Worm (Caenorhabditis elegans) whole organism, L4 larva: ENCODE data around the gene fbxb-18.

Experiments used
- Y48G9A.11 ChIP-seq: fragments of 200-800 bp; sonication (Bioruptor generic); IDR thresholded peaks from 2 replicates; pipeline ENCODE4 v1.3.6; 2022; ENCODE audit warnings: missing genetic modification reagents, missing genetic modification characterization, missing compliant biosample characterization
- Y75B8A.6 ChIP-seq: fragments of 200-800 bp; sonication (Bioruptor generic); IDR thresholded peaks from 2 replicates; pipeline ENCODE4 v1.3.6; 2022; ENCODE audit warnings: missing genetic modification reagents, missing genetic modification characterization, missing compliant biosample characterization
- aha-1 ChIP-seq: fragments of 150-350 bp; peaks from one replicate; lab custom pipeline; 2014; ENCODE audit warnings: missing biosample characterization, missing genetic modification characterization
- arid-1 ChIP-seq: fragments of 200-800 bp; sonication (Bioruptor generic); conservative IDR thresholded peaks from 2 replicates; pipeline ENCODE4 v1.3.6; 2022; ENCODE audit warnings: missing genetic modification reagents, missing genetic modification characterization, missing compliant biosample characterization
- ceh-20 ChIP-seq: fragments of 200-800 bp; sonication (Bioruptor generic); IDR thresholded peaks from 2 replicates; pipeline ENCODE4 v1.3.6; 2022; ENCODE audit warnings: missing genetic modification reagents, missing genetic modification characterization, missing compliant biosample characterization
- ceh-32 ChIP-seq: sonication (generic microtip); optimal IDR thresholded peaks from 2 replicates; lab custom pipeline; 2016; ENCODE audit warnings: mild to moderate bottlenecking, missing genetic modification characterization, missing compliant biosample characterization; ENCODE audit not compliant: poor library complexity
- ces-1 ChIP-seq: fragments of 150-350 bp; sonication (generic microtip); optimal IDR thresholded peaks from 4 replicates; lab custom pipeline; 2014; ENCODE audit warnings: missing biosample characterization, missing genetic modification reagents, missing genetic modification characterization
- daf-8 ChIP-seq: fragments of 200-800 bp; sonication (Bioruptor generic); IDR thresholded peaks from 2 replicates; pipeline ENCODE4 v1.3.6; 2022; ENCODE audit warnings: missing genetic modification characterization, missing compliant biosample characterization
- dpl-1 ChIP-seq: fragments of 150-350 bp; optimal IDR thresholded peaks from 2 replicates; lab custom pipeline; 2014; ENCODE audit warnings: missing biosample characterization, missing genetic modification reagents, missing genetic modification characterization
- egl-43 ChIP-seq: fragments of 200-800 bp; sonication (Bioruptor generic); IDR thresholded peaks from 2 replicates; pipeline ENCODE4 v1.3.6; 2022; ENCODE audit warnings: missing genetic modification reagents, missing genetic modification characterization, missing compliant biosample characterization
- hlh-11 ChIP-seq: fragments of 200-800 bp; sonication (Bioruptor generic); optimal IDR thresholded peaks from 2 replicates; lab custom pipeline; 2018; ENCODE audit warnings: mild to moderate bottlenecking, missing genetic modification characterization, missing compliant biosample characterization
- lim-7 ChIP-seq: fragments of 200-800 bp; sonication (Bioruptor generic); IDR thresholded peaks from 2 replicates; pipeline ENCODE4 v1.3.6; 2022; ENCODE audit warnings: missing genetic modification characterization, missing compliant biosample characterization
- lin-38 ChIP-seq: fragments of 200-800 bp; sonication (Bioruptor generic); IDR thresholded peaks from 2 replicates; pipeline ENCODE4 v1.3.6; 2022; ENCODE audit warnings: missing genetic modification reagents, missing genetic modification characterization, missing compliant biosample characterization
- lin-39 ChIP-seq: fragments of 150-350 bp; optimal IDR thresholded peaks from 2 replicates; lab custom pipeline; 2014; ENCODE audit warnings: missing biosample characterization, missing genetic modification reagents, missing genetic modification characterization
- lir-3 ChIP-seq: sonication (generic microtip); optimal IDR thresholded peaks from 2 replicates; lab custom pipeline; 2016; ENCODE audit warnings: mild to moderate bottlenecking, missing genetic modification characterization, missing compliant biosample characterization
- madf-9 ChIP-seq: fragments of 200-800 bp; sonication (Bioruptor generic); conservative IDR thresholded peaks from 2 replicates; pipeline ENCODE4 v1.3.6; 2022; ENCODE audit warnings: missing genetic modification reagents, missing genetic modification characterization, missing compliant biosample characterization
- mdl-1 ChIP-seq, 2 experiments: fragments of 150-350 bp in 1 of 2; sonication (generic microtip) in 1 of 2; optimal IDR thresholded peaks; 2 replicates each; lab custom pipeline; 2014 to 2017; ENCODE audit warnings: missing biosample characterization in 2 of 2, missing genetic modification characterization in 2 of 2
- mdt-29 ChIP-seq: fragments of 200-800 bp; sonication (Bioruptor generic); IDR thresholded peaks from 2 replicates; pipeline ENCODE4 v1.3.6; 2022; ENCODE audit warnings: missing genetic modification reagents, missing genetic modification characterization, missing compliant biosample characterization
- mes-2 ChIP-seq: sonication (generic microtip); optimal IDR thresholded peaks from 2 replicates; lab custom pipeline; 2016; ENCODE audit warnings: missing genotype, mild to moderate bottlenecking, missing genetic modification characterization, missing compliant biosample characterization; ENCODE audit not compliant: poor library complexity, severe bottlenecking
- mxl-3 ChIP-seq: fragments of 200-800 bp; sonication (Bioruptor generic); optimal IDR thresholded peaks from 2 replicates; lab custom pipeline; 2018; ENCODE audit warnings: mild to moderate bottlenecking, missing genetic modification characterization, missing compliant biosample characterization
- nhr-102 ChIP-seq: sonication (generic microtip); optimal IDR thresholded peaks from 2 replicates; lab custom pipeline; 2016; ENCODE audit warnings: mild to moderate bottlenecking, missing genetic modification characterization, moderate library complexity, missing compliant biosample characterization
- nhr-28 ChIP-seq: fragments of 150-350 bp; optimal IDR thresholded peaks from 2 replicates; lab custom pipeline; 2014; ENCODE audit warnings: missing biosample characterization, missing genetic modification characterization
- nhr-6 ChIP-seq: fragments of 150-350 bp; optimal IDR thresholded peaks from 2 replicates; lab custom pipeline; 2014; ENCODE audit warnings: missing biosample characterization, missing genetic modification characterization
- pqm-1 ChIP-seq: sonication (generic microtip); optimal IDR thresholded peaks from 2 replicates; lab custom pipeline; 2017; ENCODE audit warnings: missing biosample characterization, missing genetic modification characterization
- rbr-2 ChIP-seq: sonication (generic microtip); optimal IDR thresholded peaks from 2 replicates; lab custom pipeline; 2016; ENCODE audit warnings: missing genotype, missing genetic modification characterization, missing compliant biosample characterization
- saeg-2 ChIP-seq: fragments of 200-800 bp; sonication (Bioruptor generic); IDR thresholded peaks from 2 replicates; pipeline ENCODE4 v1.3.6; 2022; ENCODE audit warnings: missing genetic modification reagents, missing genetic modification characterization, missing compliant biosample characterization
- set-16 ChIP-seq: fragments of 200-800 bp; sonication (Bioruptor generic); IDR thresholded peaks from 2 replicates; pipeline ENCODE4 v1.3.6; 2022; ENCODE audit warnings: missing genetic modification reagents, missing genetic modification characterization, missing compliant biosample characterization
- tra-1 ChIP-seq: fragments of 200-800 bp; sonication (Bioruptor generic); IDR thresholded peaks from 2 replicates; pipeline ENCODE4 v1.3.6; 2022; ENCODE audit warnings: missing genetic modification reagents, missing genetic modification characterization, missing compliant biosample characterization
- unc-130 ChIP-seq: sonication (generic microtip); optimal IDR thresholded peaks from 2 replicates; lab custom pipeline; 2016; ENCODE audit warnings: missing genetic modification reagents, missing genetic modification characterization, missing compliant biosample characterization
- unc-39 ChIP-seq: sonication (generic microtip); optimal IDR thresholded peaks from 2 replicates; lab custom pipeline; 2017; ENCODE audit warnings: missing biosample characterization, missing genetic modification characterization
- unc-62 ChIP-seq, 3 experiments: fragments of 150-350 bp in 1 of 3; sonication (generic microtip); optimal IDR thresholded peaks in 2 of 3; peaks in 1 of 3; 1 replicate in 1 of 3; 2 replicates in 2 of 3; lab custom pipeline; 2014 to 2017; ENCODE audit warnings: missing biosample characterization in 3 of 3, missing genetic modification characterization in 3 of 3, missing genetic modification reagents in 3 of 3, missing genotype in 1 of 3
- vab-7 ChIP-seq: fragments of 200-800 bp; sonication (Bioruptor generic); IDR thresholded peaks from 2 replicates; pipeline ENCODE4 v1.3.6; 2022; ENCODE audit warnings: missing genetic modification reagents, missing genetic modification characterization, missing compliant biosample characterization
- zfp-2 ChIP-seq: sonication (generic microtip); optimal IDR thresholded peaks from 2 replicates; lab custom pipeline; 2016; ENCODE audit warnings: mild to moderate bottlenecking, missing genetic modification characterization, missing compliant biosample characterization
- zip-11 ChIP-seq: fragments of 200-800 bp; sonication (Bioruptor generic); IDR thresholded peaks from 2 replicates; pipeline ENCODE4 v1.3.6; 2022; ENCODE audit warnings: missing genetic modification characterization, missing compliant biosample characterization
- zip-2 ChIP-seq: fragments of 150-350 bp; optimal IDR thresholded peaks from 2 replicates; lab custom pipeline; 2014; ENCODE audit warnings: missing biosample characterization, missing genetic modification characterization

Gene fbxb-18

DNA sequence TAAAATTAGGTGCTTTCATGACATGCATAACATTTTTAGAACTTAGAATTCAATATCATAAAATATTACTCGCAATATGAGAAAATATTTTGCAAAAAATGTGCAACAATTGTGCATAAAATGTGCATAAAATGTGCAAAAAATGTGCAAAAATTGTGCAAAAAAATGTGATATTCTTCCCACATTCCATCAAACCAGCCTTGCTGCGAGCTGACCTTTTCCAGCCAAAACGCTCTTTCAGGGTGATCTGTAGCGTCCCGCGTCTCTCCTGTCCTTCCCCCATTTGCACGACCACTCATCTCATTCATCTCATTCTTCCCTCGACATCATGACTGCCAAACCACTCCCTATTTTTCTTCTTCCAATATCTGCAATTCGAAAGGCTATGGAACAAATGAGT lies 12.6 kb downstream of the fbxb-18 start, which contains the start of gene fbxb-17:
Gene fbxb-17, plus strand, starts transcription at position 301 of the 400 bp plus-strand sequence.
- TF ChIP-seq lim-7 (GFP tag; lab: Robert Waterston, UW): no peak
- TF ChIP-seq unc-62 (GFP tag; optimal IDR thresholded peaks at IDR 0.05 in 1 of 2; lab: Kevin White, UChicago): peak in 1 of 2 experiments; percentile 5
- no peak for TF ChIP-seq unc-62 (tag; optimal IDR thresholded peaks at IDR 0.05; lab: Kevin White, UChicago)

DNA sequence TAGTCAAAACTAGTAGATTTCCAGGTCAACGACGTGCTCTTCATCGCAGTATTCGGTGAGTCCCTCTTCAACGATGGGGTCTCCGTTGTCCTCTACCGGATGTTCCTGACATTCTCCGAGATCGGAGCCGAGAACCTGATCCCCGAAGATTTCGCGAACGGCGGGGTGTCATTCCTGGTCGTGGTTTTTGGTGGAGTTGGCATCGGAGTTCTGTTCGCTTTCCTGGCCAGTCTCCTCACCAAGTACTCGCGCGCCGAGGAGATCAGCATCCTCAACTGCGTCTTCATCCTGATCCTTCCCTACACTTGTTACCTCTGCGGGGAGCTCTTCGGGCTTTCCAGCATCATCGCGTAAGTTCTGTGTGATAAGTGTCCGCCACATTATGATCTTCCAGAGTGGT lies 16.0 kb downstream of the fbxb-18 start:
- TF ChIP-seq unc-130 (GFP tag; lab: Kevin White, UChicago): no peak
- TF ChIP-seq set-16 (GFP tag; lab: Robert Waterston, UW): peak; percentile 68; the same call in 1 of the 2 replicates
- peak; percentile 54 for TF ChIP-seq aha-1 (tag; lab: Kevin White, UChicago)

DNA sequence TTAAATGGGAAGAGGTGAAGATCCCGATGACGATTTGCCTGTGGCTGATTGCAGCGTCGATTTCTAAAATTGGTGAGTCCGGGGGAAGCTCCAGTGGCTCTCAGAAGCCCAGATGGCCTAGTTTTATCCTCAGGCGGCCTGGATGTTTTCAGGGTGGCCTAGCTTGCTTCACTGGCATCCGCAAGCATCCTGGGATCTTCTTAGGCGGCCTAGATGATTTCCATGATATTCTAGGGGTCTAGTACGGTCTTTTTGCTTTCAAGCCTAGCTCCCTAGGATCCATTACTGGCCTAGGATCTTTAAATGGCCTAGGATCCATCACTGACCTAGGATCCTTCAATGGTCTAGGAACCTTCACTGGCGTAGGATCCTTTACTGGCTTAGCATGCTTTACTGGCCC lies 17.7 kb downstream of the fbxb-18 start:
- peak; percentile 91 for TF ChIP-seq aha-1 (tag; lab: Kevin White, UChicago)
- TF ChIP-seq saeg-2 (GFP tag; lab: Robert Waterston, UW): no peak

DNA sequence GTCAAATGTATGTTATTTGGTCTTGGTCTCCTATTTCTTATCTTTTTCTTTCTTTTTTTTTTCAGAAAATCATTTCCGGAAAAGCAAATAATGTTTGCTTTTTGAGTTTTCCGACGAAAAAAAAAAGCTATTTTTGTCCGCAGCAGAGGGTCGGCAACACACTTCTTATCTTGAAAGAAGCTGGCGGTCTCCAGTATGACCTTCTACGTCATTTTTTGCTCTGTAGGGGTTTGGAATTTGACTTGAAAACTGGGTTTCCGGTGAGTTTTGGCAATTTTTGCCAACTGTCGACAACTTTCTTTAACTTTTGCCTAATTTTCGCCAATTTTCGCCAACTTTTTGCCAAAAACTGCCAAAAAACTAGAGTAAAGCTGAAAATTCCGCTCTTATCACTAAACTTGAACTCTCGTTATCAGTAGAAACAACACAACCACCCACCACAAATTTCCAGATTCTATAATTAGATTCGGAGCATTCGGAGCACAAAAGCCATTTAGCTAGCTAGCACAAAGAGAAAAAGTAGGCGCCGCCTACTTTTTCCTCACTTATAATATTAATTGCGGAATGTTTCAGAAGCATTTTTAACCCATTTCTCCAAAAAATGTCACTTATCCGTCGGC lies 18.3 kb downstream of the fbxb-18 start, which contains the start of gene nhx-6:
Gene nhx-6, plus strand, starts transcription at position 570 of the 620 bp plus-strand sequence.
- TF ChIP-seq dpl-1 (GFP tag; lab: Kevin White, UChicago): no peak
- TF ChIP-seq nhr-28 (tag; lab: Kevin White, UChicago): peak; percentile 6
- no peak for TF ChIP-seq tra-1 (GFP tag; lab: Robert Waterston, UW)
- TF ChIP-seq aha-1 (tag; lab: Kevin White, UChicago): peak; percentile 46
- TF ChIP-seq vab-7 (GFP tag; lab: Robert Waterston, UW): no peak
- TF ChIP-seq hlh-11 (tag; lab: Kevin White, UChicago): peak; percentile 25
- no peak for TF ChIP-seq zip-2

DNA sequence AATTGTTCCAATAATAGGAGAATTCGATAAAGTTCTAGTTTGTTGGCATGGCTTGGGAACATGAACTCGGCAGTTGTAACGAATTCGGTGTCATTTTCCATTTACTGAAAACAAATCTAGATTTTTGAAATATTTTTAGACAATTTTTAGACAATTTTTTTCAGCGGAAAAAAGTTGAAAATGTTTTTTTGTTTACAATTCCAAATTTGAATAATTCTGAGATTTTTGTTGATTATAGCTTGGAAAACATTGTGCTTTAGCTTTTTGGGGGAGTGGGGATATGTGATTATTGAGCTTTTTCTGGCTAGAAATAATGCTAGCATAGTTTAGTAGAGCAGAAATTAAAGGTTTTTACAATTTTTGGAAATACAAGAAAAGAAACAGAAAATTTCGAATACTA lies 19.8 kb downstream of the fbxb-18 start, which contains the start of gene srw-97:
Gene srw-97, minus strand, starts transcription at position 101 of the 400 bp plus-strand sequence.
- peak in 1 of 2 experiments; percentile 62 for TF ChIP-seq unc-62 (GFP tag; optimal IDR thresholded peaks at IDR 0.05 in 1 of 2; lab: Kevin White, UChicago)
- TF ChIP-seq unc-62 (tag; optimal IDR thresholded peaks at IDR 0.05; lab: Kevin White, UChicago): no peak
- no peak for TF ChIP-seq zfp-2 (tag; lab: Kevin White, UChicago)
- TF ChIP-seq, all 104 proteins: peak for 1

DNA sequence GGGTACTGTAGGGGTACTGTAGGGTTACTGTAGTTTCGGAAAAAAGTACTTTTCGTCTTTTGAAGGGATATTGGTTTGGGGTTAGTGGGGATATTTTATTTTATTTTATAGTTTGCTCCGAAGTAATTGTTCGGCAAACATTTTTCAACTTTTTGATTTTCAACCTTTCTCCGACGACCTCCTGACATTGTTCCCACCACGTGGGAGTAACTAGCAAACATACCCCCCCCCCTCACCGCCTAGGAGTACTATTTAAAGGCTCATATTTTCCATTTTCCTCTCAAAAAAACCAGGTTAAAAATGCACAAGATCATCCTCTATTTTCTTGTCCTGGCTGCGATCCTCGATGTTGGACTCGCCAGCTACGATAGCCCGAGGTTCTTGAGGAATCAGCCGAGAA lies 22.7 kb downstream of the fbxb-18 start, which contains the start of gene srlf-29:
Gene srlf-29, plus strand, starts transcription at position 301 of the 400 bp plus-strand sequence.
- TF ChIP-seq egl-43 (GFP tag; lab: Robert Waterston, UW) (no peak), daf-8 (no peak), unc-130 (GFP tag; lab: Kevin White, UChicago) (no peak), Y75B8A.6 (GFP tag; lab: Robert Waterston, UW) (no peak), unc-39 (tag; lab: Kevin White, UChicago) (no peak), vab-7 (GFP tag; lab: Robert Waterston, UW) (no peak), unc-62 (GFP tag; optimal IDR thresholded peaks at IDR 0.05 in 1 of 2; lab: Kevin White, UChicago) (peak in 1 of 2 experiments; percentile 49), unc-62 (tag; optimal IDR thresholded peaks at IDR 0.05; lab: Kevin White, UChicago) (no peak), mdt-29 (no peak)

DNA sequence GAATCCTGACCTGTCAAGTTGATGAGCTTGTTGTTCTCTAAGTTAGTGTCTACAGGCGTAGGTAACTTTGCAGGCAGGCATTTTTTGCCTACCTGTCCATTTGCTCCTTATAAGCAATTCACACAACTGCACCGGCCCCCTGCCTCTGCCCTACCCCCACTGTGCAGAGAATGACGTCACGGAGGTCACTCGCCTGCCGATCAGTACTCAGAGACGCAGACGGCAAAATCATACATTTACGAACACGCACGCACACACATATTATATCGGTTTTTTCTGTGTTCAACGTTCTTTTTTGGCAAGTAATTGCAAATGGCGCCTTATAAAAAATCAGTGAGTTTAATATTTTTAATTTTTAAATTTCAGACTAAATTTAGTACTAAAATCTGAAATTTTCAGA lies 25.2 kb downstream of the fbxb-18 start, which contains the start of gene duxl-1:
Gene duxl-1, plus strand, starts transcription at position 184 of the 400 bp plus-strand sequence.
- TF ChIP-seq ceh-32 (tag; lab: Kevin White, UChicago) (no peak), hlh-11 (tag; lab: Kevin White, UChicago) (peak; percentile 65), zip-11 (no peak), unc-130 (GFP tag; lab: Kevin White, UChicago) (no peak), mes-2 (peak; percentile 71), lin-38 (no peak), ceh-20 (GFP tag; lab: Robert Waterston, UW) (no peak), lin-39 (tag; lab: Kevin White, UChicago) (no peak), mdt-29 (no peak), nhr-102 (tag; lab: Kevin White, UChicago) (peak; percentile 11), nhr-6 (no peak), arid-1 (GFP tag; lab: Robert Waterston, UW) (no peak), lir-3 (no peak), mxl-3 (GFP tag; lab: Kevin White, UChicago) (peak; percentile 7), Y48G9A.11 (GFP tag; lab: Robert Waterston, UW) (no peak), ces-1 (GFP tag; lab: Kevin White, UChicago) (no peak), unc-62 (GFP tag; optimal IDR thresholded peaks at IDR 0.05 in 1 of 2; lab: Kevin White, UChicago) (peak in 1 of 2 experiments; percentile 81), unc-62 (tag; optimal IDR thresholded peaks at IDR 0.05; lab: Kevin White, UChicago) (no peak), mdl-1 (tag; optimal IDR thresholded peaks at IDR 0.05; lab: Kevin White, UChicago) (peak in 1 of 2 experiments; percentile 2), dpl-1 (GFP tag; lab: Kevin White, UChicago) (no peak), pqm-1 (tag; lab: Kevin White, UChicago) (peak; percentile 16), madf-9 (no peak), rbr-2 (tag; lab: Kevin White, UChicago) (no peak)
